Worm (Caenorhabditis elegans): Measurements from ENCODE around the gene T06A10.2.

DNA sequence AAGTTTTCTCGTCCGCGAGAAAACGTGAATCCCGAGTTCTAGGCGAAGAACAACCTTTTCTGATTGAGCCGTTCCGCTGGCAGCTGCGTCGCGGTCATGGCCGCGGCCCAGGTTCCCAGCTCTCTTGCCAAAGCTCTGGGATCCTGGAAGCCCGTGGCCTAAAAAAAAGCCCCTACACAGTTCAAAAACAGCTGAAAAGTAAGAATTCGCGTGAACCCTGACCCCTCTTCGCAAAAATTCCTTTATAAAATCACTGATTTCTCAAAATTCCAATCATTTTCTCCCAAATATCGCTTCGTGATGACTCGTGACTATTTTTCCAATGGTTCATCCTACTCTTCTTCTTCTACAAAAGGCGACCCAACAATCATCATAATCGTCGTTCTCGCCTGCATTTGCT, 28.2 kb upstream of the T06A10.2 start, which contains the start of gene T06A10.107:
- TF ChIP-seq him-1 (tag; optimal IDR thresholded peaks at IDR 0.05) = no peak
- TF ChIP-seq W03F9.2 (tag; optimal IDR thresholded peaks at IDR 0.05) = no peak
- TF ChIP-seq dao-5 (tag; optimal IDR thresholded peaks at IDR 0.05) = no peak

Data from whole organism, L4/young adult.